Fruit fly (Drosophila melanogaster) whole organism: ENCODE measurements around the gene Ca-beta.

ENCODE experiments used
- EcR ChIP-seq, 2 experiments: fragments of >200 bp; optimal IDR thresholded peaks; 2 replicates each; lab custom pipeline; 2017; ENCODE audit warnings: missing biosample characterization in 2 of 2, missing genetic modification characterization in 2 of 2, missing genetic modification reagents in 2 of 2
- psq ChIP-seq: fragments of >200 bp; optimal IDR thresholded peaks from 2 replicates; lab custom pipeline; 2017

DNA sequence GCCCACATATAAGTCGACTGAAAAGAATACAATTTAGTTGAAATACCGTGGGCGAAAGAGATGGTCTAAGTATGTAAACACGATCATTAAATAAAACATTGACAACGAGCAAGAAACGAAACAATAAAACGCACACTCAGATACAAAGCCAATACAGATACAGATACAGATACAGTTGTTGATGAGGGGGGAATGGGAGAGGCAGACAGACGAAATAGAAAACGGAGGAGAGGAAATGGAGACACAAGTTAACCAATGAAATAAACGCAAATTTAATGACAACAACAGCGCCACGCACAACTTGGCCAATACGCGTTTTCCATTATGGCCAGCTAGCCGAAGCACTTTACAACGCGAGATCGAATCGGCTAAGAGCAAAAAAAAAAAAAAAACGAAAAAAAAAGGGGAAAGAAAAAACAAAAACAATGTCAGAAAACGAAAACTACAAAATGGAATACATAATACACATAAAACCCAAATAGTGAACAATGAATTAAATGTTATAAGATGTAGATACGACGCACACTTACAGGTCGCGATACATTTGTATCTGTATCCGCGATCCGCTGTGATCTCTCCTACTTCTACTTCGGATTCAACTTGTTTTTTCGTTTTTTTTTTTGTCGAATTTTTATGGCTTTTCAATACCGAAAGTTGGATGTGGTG lies 25.7 kb upstream of the Ca-beta start:
- no peak for TF ChIP-seq psq (lab: Kevin White, UChicago)
- no peak for TF ChIP-seq EcR (GFP tag; optimal IDR thresholded peaks at IDR 0.05; lab: Kevin White, UChicago)
